Worm (Caenorhabditis elegans) whole organism, L1 larva: ENCODE measurements around the gene ubq-1.

Source experiments
- C04F5.9 ChIP-seq: sonication (generic microtip); optimal IDR thresholded peaks from 2 replicates; lab custom pipeline; 2016; ENCODE audit warnings: missing genetic modification characterization, missing compliant biosample characterization
- C16A3.4 ChIP-seq: fragments of 150-350 bp; optimal IDR thresholded peaks from 2 replicates; lab custom pipeline; 2014; ENCODE audit warnings: missing biosample characterization, missing genetic modification characterization
- C34B4.2 ChIP-seq: sonication (generic microtip); optimal IDR thresholded peaks from 2 replicates; lab custom pipeline; 2017; ENCODE audit warnings: mild to moderate bottlenecking, missing genetic modification characterization, missing compliant biosample characterization
- F16B12.6 ChIP-seq: fragments of 150-350 bp; optimal IDR thresholded peaks from 2 replicates; lab custom pipeline; 2014; ENCODE audit warnings: missing biosample characterization, missing genetic modification characterization
- aha-1 ChIP-seq: fragments of 150-350 bp; optimal IDR thresholded peaks from 2 replicates; lab custom pipeline; 2014; ENCODE audit warnings: missing biosample characterization, missing genetic modification characterization
- aly-2 ChIP-seq: fragments of 150-350 bp; optimal IDR thresholded peaks from 2 replicates; lab custom pipeline; 2014; ENCODE audit warnings: missing biosample characterization, missing genetic modification characterization
- ceh-63 ChIP-seq: fragments of 200-800 bp; sonication (Bioruptor generic); optimal IDR thresholded peaks from 2 replicates; lab custom pipeline; 2018; ENCODE audit warnings: mild to moderate bottlenecking, missing genetic modification characterization, missing compliant biosample characterization
- ceh-88 ChIP-seq: fragments of 200-800 bp; sonication (Bioruptor generic); IDR thresholded peaks from 2 replicates; pipeline ENCODE4 v1.3.6; 2022; ENCODE audit warnings: missing genetic modification characterization, missing compliant biosample characterization
- ceh-90 ChIP-seq: sonication (generic microtip); optimal IDR thresholded peaks from 2 replicates; lab custom pipeline; 2016; ENCODE audit warnings: missing genetic modification characterization, missing compliant biosample characterization
- ces-1 ChIP-seq: fragments of 150-350 bp; optimal IDR thresholded peaks from 2 replicates; lab custom pipeline; 2014; ENCODE audit warnings: missing biosample characterization, missing genetic modification reagents, missing genetic modification characterization
- dpl-1 ChIP-seq, 3 experiments: fragments of 150-350 bp in 2 of 3; sonication (generic microtip) in 1 of 3; optimal IDR thresholded peaks; 2 replicates each; lab custom pipeline; 2014 to 2017; ENCODE audit warnings: missing biosample characterization in 3 of 3, missing genetic modification characterization in 3 of 3, missing genetic modification reagents in 3 of 3
- efl-1 ChIP-seq, 4 experiments: fragments of 150-350 bp; optimal IDR thresholded peaks in 3 of 4; peaks in 1 of 4; 1 replicate in 1 of 4; 2 replicates in 3 of 4; lab custom pipeline; 2014; ENCODE audit warnings: missing biosample characterization in 2 of 4, missing genetic modification characterization in 2 of 4, missing genetic modification reagents in 2 of 4
- egl-13 ChIP-seq: sonication (generic microtip); optimal IDR thresholded peaks from 2 replicates; lab custom pipeline; 2016; ENCODE audit warnings: missing genotype, missing genetic modification reagents, missing genetic modification characterization, missing compliant biosample characterization
- ets-5 ChIP-seq: fragments of 200-800 bp; sonication (Bioruptor generic); IDR thresholded peaks from 2 replicates; pipeline ENCODE4 v1.3.6; 2022; ENCODE audit warnings: missing genetic modification characterization, missing compliant biosample characterization
- fkh-10 ChIP-seq: sonication (generic microtip); optimal IDR thresholded peaks from 2 replicates; lab custom pipeline; 2017; ENCODE audit warnings: missing biosample characterization, missing genetic modification reagents, missing genetic modification characterization
- hlh-17 ChIP-seq: fragments of 200-800 bp; sonication (Bioruptor generic); optimal IDR thresholded peaks from 2 replicates; lab custom pipeline; 2018; ENCODE audit warnings: missing genetic modification characterization, mild to moderate bottlenecking, missing compliant biosample characterization, moderate library complexity, borderline replicate concordance
- irx-1 ChIP-seq: sonication (generic microtip); optimal IDR thresholded peaks from 2 replicates; lab custom pipeline; 2016; ENCODE audit warnings: missing genetic modification characterization, missing compliant biosample characterization
- lin-14 ChIP-seq: fragments of 200-800 bp; sonication (Bioruptor generic); optimal IDR thresholded peaks from 2 replicates; lab custom pipeline; 2018; ENCODE audit warnings: mild to moderate bottlenecking, missing genetic modification characterization, moderate library complexity, missing compliant biosample characterization
- lin-15B ChIP-seq: fragments of 150-350 bp; sonication (generic microtip); optimal IDR thresholded peaks from 3 replicates; lab custom pipeline; 2014; ENCODE audit warnings: missing biosample characterization, missing genetic modification characterization
- lin-35 ChIP-seq, 2 experiments: fragments of 150-350 bp; optimal IDR thresholded peaks; 2 replicates each; lab custom pipeline; 2014; ENCODE audit warnings: missing biosample characterization in 2 of 2, missing genetic modification characterization in 2 of 2, missing genetic modification reagents in 2 of 2
- lir-3 ChIP-seq: sonication (generic microtip); optimal IDR thresholded peaks from 2 replicates; lab custom pipeline; 2016; ENCODE audit warnings: mild to moderate bottlenecking, missing genetic modification characterization, moderate library complexity, missing compliant biosample characterization; ENCODE audit not compliant: poor library complexity
- lsy-2 ChIP-seq, 2 experiments: fragments of 150-350 bp; optimal IDR thresholded peaks; 2 replicates each; lab custom pipeline; 2014; ENCODE audit warnings: missing biosample characterization in 2 of 2, missing genetic modification characterization in 2 of 2
- mab-9 ChIP-seq: fragments of 200-800 bp; sonication (Bioruptor generic); IDR thresholded peaks from 2 replicates; pipeline ENCODE4 v1.3.6; 2022; ENCODE audit warnings: missing genetic modification reagents, missing genetic modification characterization, missing compliant biosample characterization
- mdl-1 ChIP-seq, 2 experiments: fragments of 150-350 bp; optimal IDR thresholded peaks; 2 replicates each; lab custom pipeline; 2014 to 2017; ENCODE audit warnings: missing biosample characterization in 2 of 2, missing genetic modification characterization in 2 of 2, inconsistent platforms in 1 of 2
- mef-2 ChIP-seq: fragments of 150-350 bp; optimal IDR thresholded peaks from 2 replicates; lab custom pipeline; 2014; ENCODE audit warnings: missing biosample characterization, missing genetic modification characterization
- nhr-11 ChIP-seq: fragments of 150-350 bp; optimal IDR thresholded peaks from 2 replicates; lab custom pipeline; 2014; ENCODE audit warnings: missing biosample characterization, missing genetic modification characterization
- nhr-47 ChIP-seq: sonication (generic microtip); optimal IDR thresholded peaks from 2 replicates; lab custom pipeline; 2016; ENCODE audit warnings: mild to moderate bottlenecking, missing genetic modification characterization, moderate library complexity, missing compliant biosample characterization
- nhr-71 ChIP-seq: sonication (generic microtip); optimal IDR thresholded peaks from 2 replicates; lab custom pipeline; 2016; ENCODE audit warnings: mild to moderate bottlenecking, missing genetic modification characterization, moderate library complexity, missing compliant biosample characterization
- nhr-84 ChIP-seq: sonication (generic microtip); optimal IDR thresholded peaks from 2 replicates; lab custom pipeline; 2017; ENCODE audit warnings: missing biosample characterization, missing genetic modification characterization
- nhr-85 ChIP-seq: sonication (generic microtip); peaks from one replicate; lab custom pipeline; 2016; ENCODE audit warnings: missing genetic modification characterization, inconsistent platforms, missing compliant biosample characterization
- pag-3 ChIP-seq: sonication (generic microtip); optimal IDR thresholded peaks from 2 replicates; lab custom pipeline; 2017; ENCODE audit warnings: missing genetic modification characterization, mild to moderate bottlenecking, missing compliant biosample characterization, antibody characterized with exemption, borderline replicate concordance; ENCODE audit not compliant: insufficient read depth
- pax-3 ChIP-seq: fragments of 200-800 bp; sonication (Bioruptor generic); optimal IDR thresholded peaks from 2 replicates; lab custom pipeline; 2018; ENCODE audit warnings: mild to moderate bottlenecking, missing genetic modification characterization, moderate library complexity, missing compliant biosample characterization
- pqm-1 ChIP-seq: sonication (generic microtip); optimal IDR thresholded peaks from 3 replicates; lab custom pipeline; 2017; ENCODE audit warnings: missing biosample characterization, missing genetic modification characterization
- rnt-1 ChIP-seq: sonication (generic microtip); optimal IDR thresholded peaks from 2 replicates; lab custom pipeline; 2016; ENCODE audit warnings: mild to moderate bottlenecking, missing genetic modification characterization, moderate library complexity, missing compliant biosample characterization
- snpc-4 ChIP-seq: fragments of 150-350 bp; optimal IDR thresholded peaks from 2 replicates; lab custom pipeline; 2014; ENCODE audit warnings: missing biosample characterization, missing genetic modification characterization
- snu-23 ChIP-seq: sonication (generic microtip); optimal IDR thresholded peaks from 2 replicates; lab custom pipeline; 2016; ENCODE audit warnings: missing genetic modification characterization, missing compliant biosample characterization
- sptf-1 ChIP-seq: fragments of 150-350 bp; optimal IDR thresholded peaks from 2 replicates; lab custom pipeline; 2014; ENCODE audit warnings: missing biosample characterization, missing genetic modification characterization
- sup-37 ChIP-seq: fragments of 200-800 bp; sonication (Bioruptor generic); optimal IDR thresholded peaks from 2 replicates; lab custom pipeline; 2018; ENCODE audit warnings: mild to moderate bottlenecking, missing genetic modification characterization, missing compliant biosample characterization
- swsn-7 ChIP-seq: sonication (generic microtip); optimal IDR thresholded peaks from 2 replicates; lab custom pipeline; 2016; ENCODE audit warnings: missing genetic modification characterization, missing compliant biosample characterization
- tbx-2 ChIP-seq: sonication (generic microtip); optimal IDR thresholded peaks from 2 replicates; lab custom pipeline; 2016; ENCODE audit warnings: missing genetic modification characterization, missing compliant biosample characterization
- tlp-1 ChIP-seq: fragments of 150-350 bp; optimal IDR thresholded peaks from 2 replicates; lab custom pipeline; 2014; ENCODE audit warnings: missing biosample characterization, missing genetic modification characterization
- unc-130 ChIP-seq: fragments of 150-350 bp; optimal IDR thresholded peaks from 2 replicates; lab custom pipeline; 2017; ENCODE audit warnings: missing biosample characterization, missing genetic modification characterization, inconsistent platforms
- unc-62 ChIP-seq: fragments of 150-350 bp; optimal IDR thresholded peaks from 2 replicates; lab custom pipeline; 2014; ENCODE audit warnings: missing biosample characterization, missing genetic modification reagents, missing genetic modification characterization
- zag-1 ChIP-seq: fragments of 150-350 bp; optimal IDR thresholded peaks from 2 replicates; lab custom pipeline; 2014; ENCODE audit warnings: missing biosample characterization, missing genetic modification characterization
- zip-4 ChIP-seq: fragments of 200-800 bp; sonication (Bioruptor generic); optimal IDR thresholded peaks from 2 replicates; lab custom pipeline; 2018; ENCODE audit warnings: mild to moderate bottlenecking, missing genetic modification characterization, moderate library complexity, missing compliant biosample characterization
- ztf-11 ChIP-seq, 2 experiments: sonication (generic microtip); optimal IDR thresholded peaks; 2 replicates each; lab custom pipeline; 2016 to 2017; ENCODE audit warnings: missing genetic modification characterization in 2 of 2, missing biosample characterization in 1 of 2, missing compliant biosample characterization in 1 of 2

The ubq-1 gene

ce11 chrIII:5900709-5901108 is 39.3 kb upstream of the ubq-1 start:
- TF ChIP-seq mdl-1 (tag; optimal IDR thresholded peaks at IDR 0.05; lab: Kevin White, UChicago) = no peak
- no peak for TF ChIP-seq efl-1 (optimal IDR thresholded peaks at IDR 0.05; lab: Kevin White, UChicago)
- TF ChIP-seq efl-1 (GFP tag; optimal IDR thresholded peaks at IDR 0.05 in 1 of 2; lab: Kevin White, UChicago) = peak in 1 of 2 experiments; percentile 87

- peak; percentile 54 for TF ChIP-seq lin-14 (GFP tag; lab: Kevin White, UChicago)
- TF ChIP-seq hlh-17 = no peak
- no peak for TF ChIP-seq mab-9 (GFP tag; lab: Robert Waterston, UW)
Measured at ce11 chrIII:5902558-5902957, 37.5 kb upstream of the ubq-1 start.

ce11 chrIII:5906059-5906458 is 34.0 kb upstream of the ubq-1 start, which contains the start of gene dpff-1:
TSS of gene dpff-1 (minus strand) at chrIII:5906346.
- TF ChIP-seq unc-130 = peak; percentile 11
- no peak for TF ChIP-seq tbx-2 (tag; lab: Kevin White, UChicago)
- no peak for TF ChIP-seq ets-5 (GFP tag; lab: Robert Waterston, UW)
- peak; percentile 36 to 54 for TF ChIP-seq lin-35 (GFP tag; optimal IDR thresholded peaks at IDR 0.05; lab: Kevin White, UChicago)
- TF ChIP-seq ztf-11 (tag; optimal IDR thresholded peaks at IDR 0.05; lab: Kevin White, UChicago) = no peak
- TF ChIP-seq C34B4.2 (tag; lab: Kevin White, UChicago) = no peak
- no peak for TF ChIP-seq nhr-11 (tag; lab: Kevin White, UChicago)
- peak; percentile 43 for TF ChIP-seq lin-14 (GFP tag; lab: Kevin White, UChicago)
- TF ChIP-seq F16B12.6 = peak; percentile 89
- peak; percentile 7 for TF ChIP-seq nhr-47 (tag; lab: Kevin White, UChicago)
- peak; percentile 35 for TF ChIP-seq snu-23 (GFP tag; lab: Kevin White, UChicago)
- peak; percentile 25 to 52 (median 37) for TF ChIP-seq dpl-1 (GFP tag; optimal IDR thresholded peaks at IDR 0.05; lab: Kevin White, UChicago)
- TF ChIP-seq swsn-7 = no peak
- no peak for TF ChIP-seq pag-3 (tag; lab: Kevin White, UChicago)
- no peak for TF ChIP-seq lir-3
- no peak for TF ChIP-seq C16A3.4
- no peak for TF ChIP-seq nhr-85 (tag; lab: Kevin White, UChicago)
- no peak for TF ChIP-seq zip-4 (GFP tag; lab: Kevin White, UChicago)
- TF ChIP-seq egl-13 (tag; lab: Kevin White, UChicago) = no peak
- TF ChIP-seq ceh-63 (GFP tag; lab: Kevin White, UChicago) = no peak
- TF ChIP-seq ceh-90 (tag; lab: Kevin White, UChicago) = no peak
- no peak for TF ChIP-seq C04F5.9 (tag; lab: Kevin White, UChicago)
- TF ChIP-seq lsy-2 (tag; optimal IDR thresholded peaks at IDR 0.05; lab: Kevin White, UChicago) = peak; percentile 22 to 42
- peak; percentile 50 for TF ChIP-seq rnt-1 (tag; lab: Kevin White, UChicago)
- no peak for TF ChIP-seq tlp-1 (tag; lab: Kevin White, UChicago)
- no peak for TF ChIP-seq ceh-88 (GFP tag; lab: Robert Waterston, UW)
- TF ChIP-seq nhr-71 = peak; percentile 38
- no peak for TF ChIP-seq ces-1 (GFP tag; lab: Kevin White, UChicago)
- no peak for TF ChIP-seq sptf-1 (tag; lab: Kevin White, UChicago)
- no peak for TF ChIP-seq aly-2 (tag; lab: Kevin White, UChicago)
- TF ChIP-seq pqm-1 (tag; lab: Kevin White, UChicago) = no peak
- TF ChIP-seq unc-62 (GFP tag; lab: Kevin White, UChicago) = no peak
- peak; percentile 42 to 47 for TF ChIP-seq efl-1 (optimal IDR thresholded peaks at IDR 0.05; lab: Kevin White, UChicago)
- peak; percentile 31 to 93 for TF ChIP-seq efl-1 (GFP tag; optimal IDR thresholded peaks at IDR 0.05 in 1 of 2; lab: Kevin White, UChicago)

- TF ChIP-seq mef-2 (no peak), dpl-1 (GFP tag; optimal IDR thresholded peaks at IDR 0.05; lab: Kevin White, UChicago) (no peak), lin-15B (tag; lab: Kevin White, UChicago) (no peak), ceh-90 (tag; lab: Kevin White, UChicago) (no peak), tbx-2 (tag; lab: Kevin White, UChicago) (no peak), lsy-2 (tag; optimal IDR thresholded peaks at IDR 0.05; lab: Kevin White, UChicago) (no peak), pax-3 (no peak), lin-14 (GFP tag; lab: Kevin White, UChicago) (no peak), nhr-84 (tag; lab: Kevin White, UChicago) (no peak), aha-1 (tag; lab: Kevin White, UChicago) (no peak), ceh-88 (GFP tag; lab: Robert Waterston, UW) (no peak), zag-1 (tag; lab: Kevin White, UChicago) (no peak), efl-1 (optimal IDR thresholded peaks at IDR 0.05; lab: Kevin White, UChicago) (no peak), efl-1 (GFP tag; optimal IDR thresholded peaks at IDR 0.05 in 1 of 2; lab: Kevin White, UChicago) (peak in 1 of 2 experiments; percentile 31), fkh-10 (GFP tag; lab: Kevin White, UChicago) (no peak), nhr-47 (tag; lab: Kevin White, UChicago) (no peak), snpc-4 (tag; lab: Kevin White, UChicago) (no peak), sup-37 (GFP tag; lab: Kevin White, UChicago) (no peak), hlh-17 (no peak), irx-1 (tag; lab: Kevin White, UChicago) (no peak), sptf-1 (tag; lab: Kevin White, UChicago) (no peak)
Measured at ce11 chrIII:5906749-5907148, 33.3 kb upstream of the ubq-1 start, which contains the start of gene erd-2.2. TSS of gene erd-2.2 (plus strand) at chrIII:5907049.
